Worm (Caenorhabditis elegans) whole organism, L3 larva: ENCODE results near the gene dsc-1.

Source experiments
- R02D3.7 ChIP-seq: fragments of 150-350 bp; optimal IDR thresholded peaks from 2 replicates; lab custom pipeline; 2014; ENCODE audit warnings: missing biosample characterization, missing genetic modification characterization
- ZK546.5 ChIP-seq: sonication (generic microtip); optimal IDR thresholded peaks from 2 replicates; lab custom pipeline; 2017; ENCODE audit warnings: missing biosample characterization, missing genetic modification characterization
- aly-2 ChIP-seq: fragments of 150-350 bp; optimal IDR thresholded peaks from 2 replicates; lab custom pipeline; 2014; ENCODE audit warnings: missing biosample characterization, missing genetic modification characterization
- ama-1 ChIP-seq: fragments of 150-350 bp; optimal IDR thresholded peaks from 2 replicates; lab custom pipeline; 2018
- ceh-16 ChIP-seq: sonication (generic microtip); optimal IDR thresholded peaks from 2 replicates; lab custom pipeline; 2017; ENCODE audit warnings: missing biosample characterization, missing genetic modification characterization
- ceh-9 ChIP-seq: sonication (generic microtip); optimal IDR thresholded peaks from 2 replicates; lab custom pipeline; 2018; ENCODE audit warnings: missing biosample characterization, missing genetic modification characterization
- daf-12 ChIP-seq: fragments of 150-350 bp; optimal IDR thresholded peaks from 2 replicates; lab custom pipeline; 2014; ENCODE audit warnings: missing biosample characterization, missing genetic modification reagents, missing genetic modification characterization
- egl-27 ChIP-seq: sonication (generic microtip); optimal IDR thresholded peaks from 4 replicates; lab custom pipeline; 2017; ENCODE audit warnings: missing biosample characterization, missing genetic modification reagents, missing genetic modification characterization
- egl-5 ChIP-seq: fragments of 150-350 bp; optimal IDR thresholded peaks from 2 replicates; lab custom pipeline; 2017; ENCODE audit warnings: missing biosample characterization, missing genetic modification reagents, missing genetic modification characterization, inconsistent platforms
- elt-1 ChIP-seq: fragments of 150-350 bp; optimal IDR thresholded peaks from 2 replicates; lab custom pipeline; 2014; ENCODE audit warnings: missing biosample characterization, missing genetic modification characterization
- elt-2 ChIP-seq: sonication (generic microtip); optimal IDR thresholded peaks from 2 replicates; lab custom pipeline; 2016; ENCODE audit warnings: missing genetic modification reagents, mild to moderate bottlenecking, missing genetic modification characterization, missing compliant biosample characterization
- elt-3 ChIP-seq, 3 experiments: fragments of 150-350 bp in 1 of 3; sonication (generic microtip) in 2 of 3; optimal IDR thresholded peaks; 2 replicates in 2 of 3; 4 replicates in 1 of 3; lab custom pipeline; 2014 to 2017; ENCODE audit warnings: missing biosample characterization in 3 of 3, missing genetic modification characterization in 3 of 3
- fkh-10 ChIP-seq: sonication (generic microtip); optimal IDR thresholded peaks from 2 replicates; lab custom pipeline; 2017; ENCODE audit warnings: missing biosample characterization, missing genetic modification reagents, missing genetic modification characterization
- fkh-2 ChIP-seq: fragments of 150-350 bp; optimal IDR thresholded peaks from 2 replicates; lab custom pipeline; 2014; ENCODE audit warnings: missing biosample characterization, missing genetic modification reagents, missing genetic modification characterization
- fos-1 ChIP-seq: fragments of 150-350 bp; optimal IDR thresholded peaks from 2 replicates; lab custom pipeline; 2014; ENCODE audit warnings: missing biosample characterization, missing genetic modification characterization
- hmg-11 ChIP-seq: sonication (generic microtip); optimal IDR thresholded peaks from 2 replicates; lab custom pipeline; 2016; ENCODE audit warnings: missing genetic modification characterization, missing compliant biosample characterization
- lin-39 ChIP-seq: fragments of 150-350 bp; optimal IDR thresholded peaks from 2 replicates; lab custom pipeline; 2018; ENCODE audit warnings: missing biosample characterization, missing genetic modification reagents, missing genetic modification characterization
- lsy-12 ChIP-seq: sonication (generic microtip); optimal IDR thresholded peaks from 2 replicates; lab custom pipeline; 2016; ENCODE audit warnings: mild to moderate bottlenecking, missing genetic modification characterization, missing compliant biosample characterization
- mdl-1 ChIP-seq: fragments of 150-350 bp; optimal IDR thresholded peaks from 2 replicates; lab custom pipeline; 2014; ENCODE audit warnings: missing biosample characterization, missing genetic modification characterization
- mml-1 ChIP-seq: fragments of 150-350 bp; sonication (generic microtip); optimal IDR thresholded peaks from 3 replicates; lab custom pipeline; 2014; ENCODE audit warnings: missing biosample characterization, missing genetic modification characterization
- nfya-1 ChIP-seq: sonication (generic microtip); optimal IDR thresholded peaks from 2 replicates; lab custom pipeline; 2017; ENCODE audit warnings: missing genetic modification characterization, mild to moderate bottlenecking, missing compliant biosample characterization, antibody characterized with exemption, moderate library complexity; ENCODE audit not compliant: insufficient read depth
- nhr-12 ChIP-seq: fragments of 150-350 bp; optimal IDR thresholded peaks from 2 replicates; lab custom pipeline; 2014; ENCODE audit warnings: missing biosample characterization, missing genetic modification characterization
- nhr-23 ChIP-seq: fragments of 150-350 bp; optimal IDR thresholded peaks from 2 replicates; lab custom pipeline; 2014; ENCODE audit warnings: missing biosample characterization, missing genetic modification reagents, missing genetic modification characterization
- nhr-25 ChIP-seq: sonication (generic microtip); optimal IDR thresholded peaks from 2 replicates; lab custom pipeline; 2017; ENCODE audit warnings: missing biosample characterization, missing genetic modification characterization
- nhr-28 ChIP-seq: fragments of 150-350 bp; optimal IDR thresholded peaks from 2 replicates; lab custom pipeline; 2014; ENCODE audit warnings: missing biosample characterization, missing genetic modification characterization
- nhr-43 ChIP-seq: sonication (generic microtip); optimal IDR thresholded peaks from 2 replicates; lab custom pipeline; 2016; ENCODE audit warnings: mild to moderate bottlenecking, missing genetic modification characterization, missing compliant biosample characterization; ENCODE audit not compliant: poor library complexity, severe bottlenecking
- nhr-67 ChIP-seq: fragments of 150-350 bp; optimal IDR thresholded peaks from 2 replicates; lab custom pipeline; 2014; ENCODE audit warnings: missing biosample characterization, missing genetic modification characterization
- skn-1 ChIP-seq: fragments of 150-350 bp; optimal IDR thresholded peaks from 2 replicates; lab custom pipeline; 2014; ENCODE audit warnings: missing biosample characterization, missing genetic modification characterization
- snpc-4 ChIP-seq: fragments of 150-350 bp; optimal IDR thresholded peaks from 2 replicates; lab custom pipeline; 2014; ENCODE audit warnings: missing biosample characterization, missing genetic modification characterization
- tbx-2 ChIP-seq: sonication (generic microtip); optimal IDR thresholded peaks from 2 replicates; lab custom pipeline; 2016; ENCODE audit warnings: mild to moderate bottlenecking, missing genetic modification characterization, missing compliant biosample characterization
- unc-39 ChIP-seq: sonication (generic microtip); optimal IDR thresholded peaks from 4 replicates; lab custom pipeline; 2017; ENCODE audit warnings: missing biosample characterization, missing genetic modification characterization
- zag-1 ChIP-seq: fragments of 150-350 bp; optimal IDR thresholded peaks from 2 replicates; lab custom pipeline; 2014; ENCODE audit warnings: missing biosample characterization, missing genetic modification characterization

dsc-1 gene

DNA sequence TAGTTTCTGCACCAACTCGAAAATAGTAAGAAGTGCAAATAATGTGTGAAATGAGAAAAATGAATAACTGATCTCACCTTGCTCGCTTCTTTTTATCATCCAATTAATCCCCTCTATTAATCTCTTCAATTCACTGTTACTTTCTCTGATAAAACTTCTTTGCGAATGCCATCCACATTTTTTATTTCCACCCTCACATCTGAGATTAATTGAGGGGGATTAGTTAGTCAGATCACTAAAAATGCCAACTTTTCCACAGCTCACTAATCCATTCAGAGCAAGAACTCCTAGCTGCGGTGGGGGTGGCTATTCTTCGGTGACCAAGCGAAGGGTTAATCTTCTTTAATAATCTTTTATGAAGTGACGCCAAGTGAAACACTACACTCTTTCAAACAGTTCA is at the start of gene dsc-1:
dsc-1 (minus strand) TSS at position 46 of the 400 bp plus-strand sequence.
- TF ChIP-seq lsy-12 (tag; lab: Kevin White, UChicago), result no peak
- no peak for TF ChIP-seq egl-5 (tag; lab: Kevin White, UChicago)
- TF ChIP-seq unc-39 (tag; lab: Kevin White, UChicago), result no peak
- TF ChIP-seq R02D3.7 (tag; lab: Kevin White, UChicago), result no peak
- no peak for TF ChIP-seq fkh-10
- TF ChIP-seq aly-2 (tag; lab: Kevin White, UChicago), result no peak
- no peak for TF ChIP-seq egl-27 (tag; lab: Kevin White, UChicago)
- no peak for TF ChIP-seq nhr-43

- TF ChIP-seq ceh-16 (no peak), elt-3 (tag; optimal IDR thresholded peaks at IDR 0.05; lab: Kevin White, UChicago) (no peak), mdl-1 (tag; lab: Kevin White, UChicago) (no peak), ceh-9 (tag; lab: Kevin White, UChicago) (no peak), ZK546.5 (tag; lab: Kevin White, UChicago) (no peak), aly-2 (tag; lab: Kevin White, UChicago) (no peak), lin-39 (tag; lab: Kevin White, UChicago) (no peak), fkh-2 (tag; lab: Kevin White, UChicago) (no peak), mml-1 (tag; lab: Kevin White, UChicago) (no peak), daf-12 (no peak), elt-1 (tag; lab: Kevin White, UChicago) (no peak), nhr-25 (tag; lab: Kevin White, UChicago) (no peak)
These were observed 49.8 kb upstream of the dsc-1 start, which contains the start of gene F09B12.5 for ce11 chrX:15084395-15084794. Gene F09B12.5, plus strand, starts transcription at chrX:15084695.

- TF ChIP-seq zag-1 (tag; lab: Kevin White, UChicago), result no peak
- TF ChIP-seq nfya-1 (tag; lab: Kevin White, UChicago), result peak; percentile 32
- no peak for TF ChIP-seq nhr-67 (tag; lab: Kevin White, UChicago)
- peak; percentile 15 for TF ChIP-seq elt-2 (tag; lab: Kevin White, UChicago)
- TF ChIP-seq hmg-11 (tag; lab: Kevin White, UChicago), result peak; percentile 63
- TF ChIP-seq snpc-4 (tag; lab: Kevin White, UChicago), result peak; percentile 42
- no peak for TF ChIP-seq nhr-12
These were observed 49.2 kb upstream of the dsc-1 start, which contains the start of gene H40L08.1 for ce11 chrX:15083795-15084194. Gene H40L08.1, minus strand, starts transcription at chrX:15084086.

- TF ChIP-seq nfya-1 (tag; lab: Kevin White, UChicago) (no peak), nhr-43 (peak; percentile 45), fkh-10 (no peak), ama-1 (peak; percentile 30)
These were observed 46.9 kb upstream of the dsc-1 start for ce11 chrX:15081486-15081885.

- TF ChIP-seq nhr-25 (tag; lab: Kevin White, UChicago) (peak; percentile 81), fos-1 (tag; lab: Kevin White, UChicago) (no peak), tbx-2 (tag; lab: Kevin White, UChicago) (peak; percentile 50), nhr-28 (tag; lab: Kevin White, UChicago) (no peak), nhr-43 (peak; percentile 86), mdl-1 (tag; lab: Kevin White, UChicago) (no peak), lin-39 (tag; lab: Kevin White, UChicago) (no peak), elt-3 (tag; optimal IDR thresholded peaks at IDR 0.05; lab: Kevin White, UChicago) (peak in 2 of 3 experiments; percentile 16 to 62), nhr-23 (tag; lab: Kevin White, UChicago) (peak; percentile 71), zag-1 (tag; lab: Kevin White, UChicago) (no peak)
These were observed 44.8 kb upstream of the dsc-1 start for ce11 chrX:15079406-15079805.

- TF ChIP-seq ama-1, result peak; percentile 2
- TF ChIP-seq skn-1 (tag; lab: Kevin White, UChicago), result no peak
These were observed 43.6 kb upstream of the dsc-1 start for ce11 chrX:15078276-15078675.
